Worm (Caenorhabditis elegans) whole organism, L3 larva: ENCODE data around the gene C01G6.3.

Source experiments
- R02D3.7 ChIP-seq: fragments of 150-350 bp; optimal IDR thresholded peaks from 2 replicates; lab custom pipeline; 2014; ENCODE audit warnings: missing biosample characterization, missing genetic modification characterization
- ceh-9 ChIP-seq: sonication (generic microtip); optimal IDR thresholded peaks from 2 replicates; lab custom pipeline; 2018; ENCODE audit warnings: missing biosample characterization, missing genetic modification characterization
- egl-27 ChIP-seq: sonication (generic microtip); optimal IDR thresholded peaks from 4 replicates; lab custom pipeline; 2017; ENCODE audit warnings: missing biosample characterization, missing genetic modification reagents, missing genetic modification characterization
- elt-3 ChIP-seq, 3 experiments: fragments of 150-350 bp in 1 of 3; sonication (generic microtip) in 2 of 3; optimal IDR thresholded peaks; 2 replicates in 2 of 3; 4 replicates in 1 of 3; lab custom pipeline; 2014 to 2017; ENCODE audit warnings: missing biosample characterization in 3 of 3, missing genetic modification characterization in 3 of 3
- hmg-11 ChIP-seq: sonication (generic microtip); optimal IDR thresholded peaks from 2 replicates; lab custom pipeline; 2016; ENCODE audit warnings: missing genetic modification characterization, missing compliant biosample characterization
- lin-39 ChIP-seq: fragments of 150-350 bp; optimal IDR thresholded peaks from 2 replicates; lab custom pipeline; 2018; ENCODE audit warnings: missing biosample characterization, missing genetic modification reagents, missing genetic modification characterization
- nhr-11 ChIP-seq: fragments of 150-350 bp; optimal IDR thresholded peaks from 2 replicates; lab custom pipeline; 2014; ENCODE audit warnings: missing biosample characterization, missing genetic modification characterization
- nhr-28 ChIP-seq: fragments of 150-350 bp; optimal IDR thresholded peaks from 2 replicates; lab custom pipeline; 2014; ENCODE audit warnings: missing biosample characterization, missing genetic modification characterization
- nhr-76 ChIP-seq: fragments of 150-350 bp; sonication (generic microtip); optimal IDR thresholded peaks from 5 replicates; lab custom pipeline; 2014; ENCODE audit warnings: missing biosample characterization, missing genetic modification characterization
- pqm-1 ChIP-seq: fragments of 150-350 bp; optimal IDR thresholded peaks from 2 replicates; lab custom pipeline; 2017; ENCODE audit warnings: missing biosample characterization, missing genetic modification characterization, inconsistent platforms
- unc-62 ChIP-seq: fragments of 150-350 bp; sonication (generic microtip); optimal IDR thresholded peaks from 4 replicates; lab custom pipeline; 2014; ENCODE audit warnings: missing biosample characterization, missing genetic modification reagents, missing genetic modification characterization

- no peak for TF ChIP-seq egl-27 (tag; lab: Kevin White, UChicago)
- TF ChIP-seq elt-3 (tag; optimal IDR thresholded peaks at IDR 0.05; lab: Kevin White, UChicago): no peak
- TF ChIP-seq nhr-28 (tag; lab: Kevin White, UChicago): no peak
- TF ChIP-seq nhr-11: no peak
- TF ChIP-seq ceh-9 (tag; lab: Kevin White, UChicago): no peak
- no peak for TF ChIP-seq pqm-1 (tag; lab: Kevin White, UChicago)
- TF ChIP-seq hmg-11: no peak
- no peak for TF ChIP-seq unc-62
- no peak for TF ChIP-seq R02D3.7 (tag; lab: Kevin White, UChicago)
- no peak for TF ChIP-seq lin-39 (tag; lab: Kevin White, UChicago)
- no peak for TF ChIP-seq nhr-76
Measured at ce11 chrII:9254187-9254586, 15.5 kb upstream of the C01G6.3 start, which contains the start of gene nlp-82.
